Worm (Caenorhabditis elegans) whole organism, L4 larva: Measurements from ENCODE around the gene W07A12.8.

Experiments
- F10B5.3 ChIP-seq: sonication (generic microtip); optimal IDR thresholded peaks from 2 replicates; lab custom pipeline; 2016; ENCODE audit warnings: mild to moderate bottlenecking, missing genetic modification characterization, missing compliant biosample characterization
- F44E2.7 ChIP-seq: fragments of 200-800 bp; sonication (Bioruptor generic); IDR thresholded peaks from 2 replicates; pipeline ENCODE4 v2.1.2; 2022; ENCODE audit warnings: missing genetic modification characterization, missing compliant biosample characterization
- R02D3.7 ChIP-seq: fragments of 150-350 bp; sonication (generic microtip); optimal IDR thresholded peaks from 3 replicates; lab custom pipeline; 2014; ENCODE audit warnings: missing biosample characterization, missing genetic modification characterization
- T20F7.1 ChIP-seq: fragments of 200-800 bp; sonication (Bioruptor generic); optimal IDR thresholded peaks from 2 replicates; lab custom pipeline; 2018; ENCODE audit warnings: mild to moderate bottlenecking, missing genetic modification characterization, missing compliant biosample characterization
- T26A8.4 ChIP-seq: fragments of 200-800 bp; sonication (Bioruptor generic); IDR thresholded peaks from 2 replicates; pipeline ENCODE4 v1.3.6; 2022; ENCODE audit warnings: missing genetic modification characterization, missing compliant biosample characterization
- Y48G9A.11 ChIP-seq: fragments of 200-800 bp; sonication (Bioruptor generic); IDR thresholded peaks from 2 replicates; pipeline ENCODE4 v1.3.6; 2022; ENCODE audit warnings: missing genetic modification reagents, missing genetic modification characterization, missing compliant biosample characterization
- Y5F2A.4 ChIP-seq: fragments of 200-800 bp; sonication (Bioruptor generic); optimal IDR thresholded peaks from 2 replicates; lab custom pipeline; 2018; ENCODE audit warnings: mild to moderate bottlenecking, missing genetic modification characterization, missing compliant biosample characterization
- ZK337.2 ChIP-seq: fragments of 200-800 bp; sonication (Bioruptor generic); IDR thresholded peaks from 2 replicates; pipeline ENCODE4 v1.3.6; 2022; ENCODE audit warnings: missing genetic modification reagents, missing genetic modification characterization, missing compliant biosample characterization
- ZK546.5 ChIP-seq, 2 experiments: sonication (generic microtip); optimal IDR thresholded peaks; 2 replicates each; lab custom pipeline; 2017; ENCODE audit warnings: missing biosample characterization in 2 of 2, missing genetic modification characterization in 2 of 2
- attf-4 ChIP-seq: sonication (generic microtip); optimal IDR thresholded peaks from 3 replicates; lab custom pipeline; 2017; ENCODE audit warnings: missing biosample characterization, missing genetic modification characterization
- ceh-20 ChIP-seq: fragments of 200-800 bp; sonication (Bioruptor generic); IDR thresholded peaks from 2 replicates; pipeline ENCODE4 v1.3.6; 2022; ENCODE audit warnings: missing genetic modification reagents, missing genetic modification characterization, missing compliant biosample characterization
- ceh-44 ChIP-seq: fragments of 200-800 bp; sonication (Bioruptor generic); IDR thresholded peaks from 2 replicates; pipeline ENCODE4 v1.3.6; 2022; ENCODE audit warnings: missing genetic modification reagents, missing genetic modification characterization, missing compliant biosample characterization
- daf-19 ChIP-seq: fragments of 200-800 bp; sonication (Bioruptor generic); conservative IDR thresholded peaks from 2 replicates; pipeline ENCODE4 v1.3.6; 2022; ENCODE audit warnings: missing genetic modification characterization, missing compliant biosample characterization
- daf-8 ChIP-seq: fragments of 200-800 bp; sonication (Bioruptor generic); IDR thresholded peaks from 2 replicates; pipeline ENCODE4 v1.3.6; 2022; ENCODE audit warnings: missing genetic modification characterization, missing compliant biosample characterization
- dmd-6 ChIP-seq: fragments of 200-800 bp; sonication (Bioruptor generic); IDR thresholded peaks from 2 replicates; pipeline ENCODE4 v1.3.6; 2022; ENCODE audit warnings: missing genetic modification reagents, missing genetic modification characterization, missing compliant biosample characterization
- dmd-8 ChIP-seq: fragments of 200-800 bp; sonication (Bioruptor generic); IDR thresholded peaks from 2 replicates; pipeline ENCODE4 v1.3.6; 2022; ENCODE audit warnings: missing genetic modification characterization, missing compliant biosample characterization
- dpl-1 ChIP-seq: fragments of 150-350 bp; optimal IDR thresholded peaks from 2 replicates; lab custom pipeline; 2014; ENCODE audit warnings: missing biosample characterization, missing genetic modification reagents, missing genetic modification characterization
- egl-27 ChIP-seq: sonication (generic microtip); optimal IDR thresholded peaks from 3 replicates; lab custom pipeline; 2017; ENCODE audit warnings: missing biosample characterization, missing genetic modification reagents, missing genetic modification characterization
- fkh-10 ChIP-seq: fragments of 150-350 bp; optimal IDR thresholded peaks from 2 replicates; lab custom pipeline; 2014; ENCODE audit warnings: missing biosample characterization, missing genetic modification reagents, missing genetic modification characterization
- gei-8 ChIP-seq: fragments of 200-800 bp; sonication (Bioruptor generic); optimal IDR thresholded peaks from 2 replicates; lab custom pipeline; 2018; ENCODE audit warnings: mild to moderate bottlenecking, missing genetic modification characterization, missing compliant biosample characterization
- hif-1 ChIP-seq, 2 experiments: sonication (generic microtip); optimal IDR thresholded peaks; 2 replicates each; lab custom pipeline; 2016 to 2017; ENCODE audit warnings: missing compliant biosample characterization in 2 of 2, missing genetic modification characterization in 2 of 2, missing genetic modification reagents in 2 of 2, missing genotype in 2 of 2, mild to moderate bottlenecking in 1 of 2
- lin-15B ChIP-seq: fragments of 150-350 bp; sonication (generic microtip); optimal IDR thresholded peaks from 3 replicates; lab custom pipeline; 2014; ENCODE audit warnings: missing biosample characterization, missing genetic modification characterization
- lin-29 ChIP-seq: fragments of 200-800 bp; sonication (Bioruptor generic); IDR thresholded peaks from 2 replicates; pipeline ENCODE4 v1.3.6; 2022; ENCODE audit warnings: missing genetic modification reagents, missing genetic modification characterization, missing compliant biosample characterization
- lin-38 ChIP-seq: fragments of 200-800 bp; sonication (Bioruptor generic); IDR thresholded peaks from 2 replicates; pipeline ENCODE4 v1.3.6; 2022; ENCODE audit warnings: missing genetic modification reagents, missing genetic modification characterization, missing compliant biosample characterization
- lin-39 ChIP-seq: fragments of 150-350 bp; optimal IDR thresholded peaks from 2 replicates; lab custom pipeline; 2014; ENCODE audit warnings: missing biosample characterization, missing genetic modification reagents, missing genetic modification characterization
- lir-3 ChIP-seq: sonication (generic microtip); optimal IDR thresholded peaks from 2 replicates; lab custom pipeline; 2016; ENCODE audit warnings: mild to moderate bottlenecking, missing genetic modification characterization, missing compliant biosample characterization
- lsy-2 ChIP-seq, 2 experiments: fragments of 150-350 bp in 1 of 2; sonication (generic microtip) in 1 of 2; optimal IDR thresholded peaks; 2 replicates each; lab custom pipeline; 2014 to 2017; ENCODE audit warnings: missing biosample characterization in 2 of 2, missing genetic modification characterization in 2 of 2
- mdl-1 ChIP-seq, 2 experiments: fragments of 150-350 bp in 1 of 2; sonication (generic microtip) in 1 of 2; optimal IDR thresholded peaks; 2 replicates each; lab custom pipeline; 2014 to 2017; ENCODE audit warnings: missing biosample characterization in 2 of 2, missing genetic modification characterization in 2 of 2
- mep-1 ChIP-seq: fragments of 150-350 bp; sonication (generic microtip); optimal IDR thresholded peaks from 3 replicates; lab custom pipeline; 2014; ENCODE audit warnings: missing biosample characterization, missing genetic modification characterization
- nhr-102 ChIP-seq: sonication (generic microtip); optimal IDR thresholded peaks from 2 replicates; lab custom pipeline; 2016; ENCODE audit warnings: mild to moderate bottlenecking, missing genetic modification characterization, moderate library complexity, missing compliant biosample characterization
- nhr-11 ChIP-seq: fragments of 150-350 bp; optimal IDR thresholded peaks from 2 replicates; lab custom pipeline; 2014; ENCODE audit warnings: missing biosample characterization, missing genetic modification characterization
- nhr-111 ChIP-seq: fragments of 200-800 bp; sonication (Bioruptor generic); optimal IDR thresholded peaks from 2 replicates; lab custom pipeline; 2018; ENCODE audit warnings: mild to moderate bottlenecking, missing genetic modification characterization, missing compliant biosample characterization
- nhr-25 ChIP-seq: sonication (generic microtip); optimal IDR thresholded peaks from 2 replicates; lab custom pipeline; 2017; ENCODE audit warnings: missing genetic modification characterization, mild to moderate bottlenecking, missing compliant biosample characterization, antibody characterized with exemption, moderate library complexity, borderline replicate concordance; ENCODE audit not compliant: insufficient read depth
- nhr-28 ChIP-seq: fragments of 150-350 bp; optimal IDR thresholded peaks from 2 replicates; lab custom pipeline; 2014; ENCODE audit warnings: missing biosample characterization, missing genetic modification characterization
- nhr-41 ChIP-seq: fragments of 200-800 bp; sonication (Bioruptor generic); IDR thresholded peaks from 2 replicates; pipeline ENCODE4 v1.3.6; 2022; ENCODE audit warnings: missing genetic modification reagents, missing genetic modification characterization, missing compliant biosample characterization
- nhr-42 ChIP-seq: fragments of 200-800 bp; sonication (Bioruptor generic); IDR thresholded peaks from 2 replicates; pipeline ENCODE4 v1.3.6; 2022; ENCODE audit warnings: missing genetic modification characterization, missing compliant biosample characterization
- nhr-76 ChIP-seq: fragments of 150-350 bp; optimal IDR thresholded peaks from 2 replicates; lab custom pipeline; 2014; ENCODE audit warnings: missing biosample characterization, missing genetic modification characterization
- pha-4 ChIP-seq, 2 experiments: fragments of 150-350 bp in 1 of 2; fragments of 200-800 bp in 1 of 2; sonication (Bioruptor generic) in 1 of 2; IDR thresholded peaks in 1 of 2; optimal IDR thresholded peaks in 1 of 2; 2 replicates each; pipeline versions ENCODE4 v1.3.6 to Lab custom; 2014 to 2022; ENCODE audit warnings: missing genetic modification characterization in 2 of 2, missing genetic modification reagents in 2 of 2, missing biosample characterization in 1 of 2, missing compliant biosample characterization in 1 of 2
- php-3 ChIP-seq: fragments of 200-800 bp; sonication (Bioruptor generic); IDR thresholded peaks from 2 replicates; pipeline ENCODE4 v1.3.6; 2022; ENCODE audit warnings: missing genetic modification reagents, missing genetic modification characterization, missing compliant biosample characterization
- pqm-1 ChIP-seq: sonication (generic microtip); optimal IDR thresholded peaks from 2 replicates; lab custom pipeline; 2017; ENCODE audit warnings: missing biosample characterization, missing genetic modification characterization
- sdz-12 ChIP-seq: fragments of 200-800 bp; sonication (Bioruptor generic); optimal IDR thresholded peaks from 2 replicates; lab custom pipeline; 2018; ENCODE audit warnings: mild to moderate bottlenecking, missing genetic modification characterization, missing compliant biosample characterization
- snpc-1.2 ChIP-seq: fragments of 200-800 bp; sonication (Bioruptor generic); IDR thresholded peaks from 2 replicates; pipeline ENCODE4 v1.3.6; 2022; ENCODE audit warnings: missing genetic modification reagents, missing genetic modification characterization, missing compliant biosample characterization
- spr-1 ChIP-seq: sonication (generic microtip); optimal IDR thresholded peaks from 2 replicates; lab custom pipeline; 2016; ENCODE audit warnings: mild to moderate bottlenecking, missing genetic modification characterization, missing compliant biosample characterization
- spr-3 ChIP-seq: fragments of 200-800 bp; sonication (Bioruptor generic); optimal IDR thresholded peaks from 2 replicates; lab custom pipeline; 2018; ENCODE audit warnings: mild to moderate bottlenecking, missing genetic modification characterization, missing compliant biosample characterization
- unc-39 ChIP-seq: sonication (generic microtip); optimal IDR thresholded peaks from 2 replicates; lab custom pipeline; 2017; ENCODE audit warnings: missing biosample characterization, missing genetic modification characterization
- unc-62 ChIP-seq, 3 experiments: fragments of 150-350 bp in 1 of 3; sonication (generic microtip); optimal IDR thresholded peaks in 2 of 3; peaks in 1 of 3; 1 replicate in 1 of 3; 2 replicates in 2 of 3; lab custom pipeline; 2014 to 2017; ENCODE audit warnings: missing biosample characterization in 3 of 3, missing genetic modification characterization in 3 of 3, missing genetic modification reagents in 3 of 3, missing genotype in 1 of 3
- vab-7 ChIP-seq: fragments of 200-800 bp; sonication (Bioruptor generic); IDR thresholded peaks from 2 replicates; pipeline ENCODE4 v1.3.6; 2022; ENCODE audit warnings: missing genetic modification reagents, missing genetic modification characterization, missing compliant biosample characterization
- zag-1 ChIP-seq: fragments of 150-350 bp; optimal IDR thresholded peaks from 2 replicates; lab custom pipeline; 2014; ENCODE audit warnings: missing biosample characterization, missing genetic modification characterization
- zfp-2 ChIP-seq: sonication (generic microtip); optimal IDR thresholded peaks from 2 replicates; lab custom pipeline; 2016; ENCODE audit warnings: mild to moderate bottlenecking, missing genetic modification characterization, missing compliant biosample characterization
- ztf-11 ChIP-seq: fragments of 150-350 bp; optimal IDR thresholded peaks from 2 replicates; lab custom pipeline; 2014; ENCODE audit warnings: missing biosample characterization, missing genetic modification characterization

Gene W07A12.8

DNA sequence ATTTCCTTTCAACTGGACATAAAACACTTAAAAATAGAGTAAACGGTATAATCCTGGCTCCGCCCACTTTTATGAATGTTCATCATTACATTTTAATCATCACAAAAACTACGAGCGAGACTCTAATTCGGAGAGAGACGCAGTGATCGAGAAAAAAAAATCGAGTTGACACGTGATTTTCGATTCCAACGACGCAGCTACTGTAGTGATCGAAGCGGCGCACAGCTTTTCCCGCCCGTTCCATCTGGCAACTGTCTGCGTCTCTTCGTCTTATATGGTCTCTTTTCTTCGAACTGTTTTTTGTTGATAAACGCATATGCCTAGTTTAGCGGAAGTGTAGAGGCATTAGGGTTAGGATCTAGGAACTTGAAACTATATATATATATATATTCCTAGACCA, 51.9 kb downstream of the W07A12.8 start (continued):
- TF ChIP-seq mep-1 (tag; lab: Kevin White, UChicago) (peak; percentile 52), lsy-2 (tag; optimal IDR thresholded peaks at IDR 0.05; lab: Kevin White, UChicago) (peak in 1 of 2 experiments; percentile 47), egl-27 (tag; lab: Kevin White, UChicago) (no peak), dmd-6 (peak; percentile 85), php-3 (GFP tag; lab: Robert Waterston, UW) (no peak), hif-1 (tag; optimal IDR thresholded peaks at IDR 0.05; lab: Kevin White, UChicago) (peak in 1 of 2 experiments; percentile 41), F44E2.7 (GFP tag; lab: Robert Waterston, UW) (no peak), nhr-25 (tag; lab: Kevin White, UChicago) (no peak), ZK337.2 (no peak), nhr-41 (0 out of 2 replicates have a peak, but pooled peaks have one; percentile 54), pha-4 (GFP tag; IDR thresholded peaks at IDR 0.05; lab: Robert Waterston, UW) (0 out of 2 replicates have a peak, but pooled peaks have one; percentile 36), pha-4 (tag; optimal IDR thresholded peaks at IDR 0.05; lab: Kevin White, UChicago) (no peak), Y5F2A.4 (GFP tag; lab: Kevin White, UChicago) (no peak), lir-3 (tag; lab: Kevin White, UChicago) (no peak), zfp-2 (tag; lab: Kevin White, UChicago) (no peak), fkh-10 (no peak), F10B5.3 (tag; lab: Kevin White, UChicago) (no peak), snpc-1.2 (GFP tag; lab: Robert Waterston, UW) (no peak), nhr-102 (tag; lab: Kevin White, UChicago) (peak; percentile 39), ztf-11 (tag; lab: Kevin White, UChicago) (no peak), T26A8.4 (GFP tag; lab: Robert Waterston, UW) (no peak), ZK546.5 (tag; optimal IDR thresholded peaks at IDR 0.05; lab: Kevin White, UChicago) (no peak), nhr-11 (tag; lab: Kevin White, UChicago) (no peak), daf-8 (no peak), dpl-1 (GFP tag; lab: Kevin White, UChicago) (peak; percentile 44), unc-62 (GFP tag; optimal IDR thresholded peaks at IDR 0.05 in 1 of 2; lab: Kevin White, UChicago) (peak in 1 of 2 experiments; percentile 27), unc-62 (tag; optimal IDR thresholded peaks at IDR 0.05; lab: Kevin White, UChicago) (no peak), daf-19 (no peak), nhr-28 (tag; lab: Kevin White, UChicago) (peak; percentile 95), lin-29 (GFP tag; lab: Robert Waterston, UW) (peak; percentile 59; the same call in 1 of the 2 replicates), nhr-111 (GFP tag; lab: Kevin White, UChicago) (no peak), R02D3.7 (tag; lab: Kevin White, UChicago) (no peak), Y48G9A.11 (GFP tag; lab: Robert Waterston, UW) (no peak), dmd-8 (GFP tag; lab: Robert Waterston, UW) (no peak), lin-38 (GFP tag; lab: Robert Waterston, UW) (peak; percentile 35; the same call in 1 of the 2 replicates), T20F7.1 (GFP tag; lab: Kevin White, UChicago) (peak; percentile 38), nhr-42 (GFP tag; lab: Robert Waterston, UW) (no peak), nhr-76 (tag; lab: Kevin White, UChicago) (no peak), ceh-44 (GFP tag; lab: Robert Waterston, UW) (no peak), ceh-20 (GFP tag; lab: Robert Waterston, UW) (no peak), attf-4 (tag; lab: Kevin White, UChicago) (no peak), spr-1 (tag; lab: Kevin White, UChicago) (peak; percentile 59), zag-1 (tag; lab: Kevin White, UChicago) (no peak), mdl-1 (tag; optimal IDR thresholded peaks at IDR 0.05; lab: Kevin White, UChicago) (peak in 1 of 2 experiments; percentile 77), spr-3 (GFP tag; lab: Kevin White, UChicago) (peak; percentile 33), lin-39 (tag; lab: Kevin White, UChicago) (no peak), lin-15B (tag; lab: Kevin White, UChicago) (no peak), sdz-12 (GFP tag; lab: Kevin White, UChicago) (no peak), vab-7 (0 out of 2 replicates have a peak, but pooled peaks have one; percentile 13), gei-8 (GFP tag; lab: Kevin White, UChicago) (no peak), unc-39 (tag; lab: Kevin White, UChicago) (no peak), pqm-1 (tag; lab: Kevin White, UChicago) (peak; percentile 26)
